Worm (Caenorhabditis elegans) whole organism, early embryonic: Measurements from ENCODE around the gene T06E6.15.

Experiments used
- B0310.2 ChIP-seq: sonication (generic microtip); optimal IDR thresholded peaks from 2 replicates; lab custom pipeline; 2016; ENCODE audit warnings: mild to moderate bottlenecking, missing genetic modification characterization, missing compliant biosample characterization
- F13C5.2 ChIP-seq: sonication (generic microtip); optimal IDR thresholded peaks from 2 replicates; lab custom pipeline; 2017; ENCODE audit warnings: mild to moderate bottlenecking, missing genetic modification characterization, inconsistent platforms, missing compliant biosample characterization
- aly-1 ChIP-seq: sonication (generic microtip); optimal IDR thresholded peaks from 2 replicates; lab custom pipeline; 2016; ENCODE audit warnings: missing genetic modification characterization, missing compliant biosample characterization
- ama-1 ChIP-seq: fragments of 150-350 bp; optimal IDR thresholded peaks from 2 replicates; lab custom pipeline; 2014
- ceh-13 ChIP-seq: fragments of 200-800 bp; sonication (Bioruptor generic); optimal IDR thresholded peaks from 2 replicates; lab custom pipeline; 2018; ENCODE audit warnings: mild to moderate bottlenecking, missing genetic modification characterization, missing compliant biosample characterization
- ceh-36 ChIP-seq: sonication (generic microtip); optimal IDR thresholded peaks from 2 replicates; lab custom pipeline; 2016; ENCODE audit warnings: missing genetic modification characterization, inconsistent platforms, missing compliant biosample characterization
- ets-7 ChIP-seq: sonication (generic microtip); optimal IDR thresholded peaks from 2 replicates; lab custom pipeline; 2016; ENCODE audit warnings: missing genotype, missing genetic modification characterization, missing compliant biosample characterization
- flt-1 ChIP-seq: fragments of 200-800 bp; sonication (Bioruptor generic); IDR thresholded peaks from 2 replicates; pipeline ENCODE4 v1.3.6; 2022; ENCODE audit warnings: missing genetic modification characterization, missing compliant biosample characterization
- hmbx-1 ChIP-seq: sonication (generic microtip); optimal IDR thresholded peaks from 2 replicates; lab custom pipeline; 2016; ENCODE audit warnings: mild to moderate bottlenecking, missing genetic modification characterization, missing compliant biosample characterization
- hmg-4 ChIP-seq: fragments of 200-800 bp; sonication (Bioruptor generic); optimal IDR thresholded peaks from 2 replicates; lab custom pipeline; 2018; ENCODE audit warnings: mild to moderate bottlenecking, missing genetic modification characterization, missing compliant biosample characterization
- hnd-1 ChIP-seq: sonication (generic microtip); optimal IDR thresholded peaks from 2 replicates; lab custom pipeline; 2016; ENCODE audit warnings: missing genetic modification characterization, missing compliant biosample characterization
- pes-1 ChIP-seq: fragments of 200-800 bp; sonication (Bioruptor generic); IDR thresholded peaks from 2 replicates; pipeline ENCODE4 v1.3.6; 2022; ENCODE audit warnings: missing genetic modification reagents, missing genetic modification characterization, missing compliant biosample characterization
- scrt-1 ChIP-seq: fragments of 200-800 bp; sonication (Bioruptor generic); IDR thresholded peaks from 2 replicates; pipeline ENCODE4 v1.3.6; 2022; ENCODE audit warnings: missing genetic modification characterization, missing compliant biosample characterization
- sea-1 ChIP-seq: fragments of 200-800 bp; sonication (Bioruptor generic); conservative IDR thresholded peaks from 2 replicates; pipeline ENCODE4 v1.3.6; 2022; ENCODE audit warnings: missing genetic modification characterization, missing compliant biosample characterization
- tbx-11 ChIP-seq: fragments of 200-800 bp; sonication (Bioruptor generic); IDR thresholded peaks from 2 replicates; pipeline ENCODE4 v1.3.6; 2022; ENCODE audit warnings: missing genetic modification characterization, missing compliant biosample characterization
- tbx-37 ChIP-seq: fragments of 200-800 bp; sonication (Bioruptor generic); conservative IDR thresholded peaks from 2 replicates; pipeline ENCODE4 v1.3.6; 2022; ENCODE audit warnings: missing genetic modification reagents, missing genetic modification characterization, missing compliant biosample characterization
- tra-4 ChIP-seq: sonication (generic microtip); optimal IDR thresholded peaks from 2 replicates; lab custom pipeline; 2017; ENCODE audit warnings: missing genetic modification characterization, missing compliant biosample characterization

Gene T06E6.15

ce11 chrV:15399691-15400377 is at the start of gene T06E6.15, which contains the start of gene sri-7:
TSS of gene T06E6.15 (minus strand) at chrV:15399791.
TSS of gene sri-7 (plus strand) at chrV:15400327.
- no peak for TF ChIP-seq ceh-36

ce11 chrV:15448865-15449264 is 49.3 kb upstream of the T06E6.15 start, which contains the start of gene T26H5.14:
TSS of gene T26H5.14 (plus strand) at chrV:15449165.
- TF ChIP-seq aly-1 (tag; lab: Kevin White, UChicago), result no peak
- no peak for TF ChIP-seq ceh-36
- TF ChIP-seq hmg-4 (GFP tag; lab: Kevin White, UChicago), result no peak
- TF ChIP-seq ets-7 (tag; lab: Kevin White, UChicago), result no peak
- TF ChIP-seq sea-1 (GFP tag; lab: Robert Waterston, UW), result no peak
- TF ChIP-seq F13C5.2 (tag; lab: Kevin White, UChicago), result no peak

- TF ChIP-seq tbx-11 (GFP tag; lab: Robert Waterston, UW) (no peak), hmg-4 (GFP tag; lab: Kevin White, UChicago) (no peak), hnd-1 (tag; lab: Kevin White, UChicago) (no peak), F13C5.2 (tag; lab: Kevin White, UChicago) (no peak), ceh-13 (no peak), hmbx-1 (no peak), ceh-36 (no peak), tbx-37 (no peak), flt-1 (no peak), pes-1 (GFP tag; lab: Robert Waterston, UW) (no peak), sea-1 (GFP tag; lab: Robert Waterston, UW) (no peak), scrt-1 (GFP tag; lab: Robert Waterston, UW) (no peak), B0310.2 (tag; lab: Kevin White, UChicago) (no peak), aly-1 (tag; lab: Kevin White, UChicago) (no peak), ama-1 (no peak), ets-7 (tag; lab: Kevin White, UChicago) (no peak), tra-4 (tag; lab: Kevin White, UChicago) (no peak)
Observed at ce11 chrV:15448408-15448807, 48.8 kb upstream of the T06E6.15 start, which contains the start of gene T26H5.4. TSS of gene T26H5.4 (minus strand) at chrV:15448701.

- no peak for TF ChIP-seq aly-1 (tag; lab: Kevin White, UChicago)
- TF ChIP-seq F13C5.2 (tag; lab: Kevin White, UChicago), result no peak
- TF ChIP-seq hmbx-1, result no peak
- no peak for TF ChIP-seq ama-1
- no peak for TF ChIP-seq ceh-13
- TF ChIP-seq scrt-1 (GFP tag; lab: Robert Waterston, UW), result no peak
- TF ChIP-seq B0310.2 (tag; lab: Kevin White, UChicago), result no peak
Observed at ce11 chrV:15445437-15445836, 45.8 kb upstream of the T06E6.15 start, which contains the start of gene srh-239. TSS of gene srh-239 (plus strand) at chrV:15445737.

ce11 chrV:15444615-15445014 is 45.0 kb upstream of the T06E6.15 start, which contains the start of gene T26H5.9:
TSS of gene T26H5.9 (plus strand) at chrV:15444916.
- TF ChIP-seq hmg-4 (GFP tag; lab: Kevin White, UChicago) (no peak), ets-7 (tag; lab: Kevin White, UChicago) (no peak), hnd-1 (tag; lab: Kevin White, UChicago) (no peak), hmbx-1 (no peak), F13C5.2 (tag; lab: Kevin White, UChicago) (no peak), B0310.2 (tag; lab: Kevin White, UChicago) (no peak), scrt-1 (GFP tag; lab: Robert Waterston, UW) (no peak), aly-1 (tag; lab: Kevin White, UChicago) (no peak), pes-1 (GFP tag; lab: Robert Waterston, UW) (no peak), ceh-13 (no peak)

- no peak for TF ChIP-seq pes-1 (GFP tag; lab: Robert Waterston, UW)
- no peak for TF ChIP-seq sea-1 (GFP tag; lab: Robert Waterston, UW)
- no peak for TF ChIP-seq ets-7 (tag; lab: Kevin White, UChicago)
- TF ChIP-seq ceh-13, result no peak
- TF ChIP-seq flt-1, result no peak
- no peak for TF ChIP-seq scrt-1 (GFP tag; lab: Robert Waterston, UW)
- TF ChIP-seq tbx-37, result no peak
- TF ChIP-seq tra-4 (tag; lab: Kevin White, UChicago), result no peak
- no peak for TF ChIP-seq B0310.2 (tag; lab: Kevin White, UChicago)
- no peak for TF ChIP-seq aly-1 (tag; lab: Kevin White, UChicago)
- TF ChIP-seq ceh-36, result no peak
- TF ChIP-seq hnd-1 (tag; lab: Kevin White, UChicago), result no peak
- TF ChIP-seq tbx-11 (GFP tag; lab: Robert Waterston, UW), result no peak
- TF ChIP-seq hmg-4 (GFP tag; lab: Kevin White, UChicago), result no peak
- TF ChIP-seq ama-1, result no peak
- no peak for TF ChIP-seq F13C5.2 (tag; lab: Kevin White, UChicago)
- TF ChIP-seq hmbx-1, result no peak
Observed at ce11 chrV:15444188-15444587, 44.6 kb upstream of the T06E6.15 start, which contains the start of gene T26H5.11. TSS of gene T26H5.11 (minus strand) at chrV:15444288.

- TF ChIP-seq pes-1 (GFP tag; lab: Robert Waterston, UW) (no peak), ets-7 (tag; lab: Kevin White, UChicago) (no peak), ceh-36 (no peak), ama-1 (no peak), tbx-37 (no peak), aly-1 (tag; lab: Kevin White, UChicago) (no peak), B0310.2 (tag; lab: Kevin White, UChicago) (no peak), sea-1 (GFP tag; lab: Robert Waterston, UW) (no peak), hmg-4 (GFP tag; lab: Kevin White, UChicago) (no peak), flt-1 (no peak), F13C5.2 (tag; lab: Kevin White, UChicago) (no peak), hmbx-1 (no peak), tbx-11 (GFP tag; lab: Robert Waterston, UW) (no peak)
Observed at ce11 chrV:15443708-15444107, 44.1 kb upstream of the T06E6.15 start, which contains the start of gene T26H5.10. TSS of gene T26H5.10 (minus strand) at chrV:15443808.
